Worm (Caenorhabditis elegans): ENCODE results near the gene fat-4.
A peak's percentile ranks its signal among the peaks of the same experiment; 100 is the strongest.
"Not testable (repeated sequence)": the region's sequence is repeated elsewhere in the genome, so short reads cannot be mapped to it uniquely, and the experiment has no call there.

fat-4 gene

DNA sequence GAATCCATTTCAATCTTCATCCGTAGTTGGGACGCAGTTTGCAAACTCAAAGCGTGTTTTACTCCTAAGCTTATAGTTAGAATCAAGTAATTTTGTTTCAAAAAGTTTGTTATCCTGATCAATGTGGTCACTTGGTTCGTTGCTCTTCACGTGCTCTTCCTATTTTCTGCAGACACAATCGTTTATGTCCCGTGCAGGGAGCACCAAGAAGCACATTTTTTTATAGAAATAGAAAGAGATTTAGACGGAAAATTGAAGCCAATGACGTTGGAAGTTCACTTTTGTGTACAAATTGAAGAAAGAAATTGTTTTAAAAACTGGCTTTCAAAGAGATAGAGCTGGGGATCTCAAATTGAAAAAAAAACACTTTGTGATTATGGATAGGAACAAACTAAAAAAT is 37.5 kb upstream of the fat-4 start:
- TF ChIP-seq ceh-24 (tag; optimal IDR thresholded peaks at IDR 0.05) = no peak
- TF ChIP-seq fax-1 (tag; optimal IDR thresholded peaks at IDR 0.05) = no peak
- TF ChIP-seq elt-4 (tag; optimal IDR thresholded peaks at IDR 0.05) = no peak
- no peak for TF ChIP-seq nfya-1 (tag; optimal IDR thresholded peaks at IDR 0.05)
- no peak for TF ChIP-seq nhr-11 (tag; optimal IDR thresholded peaks at IDR 0.05)
- TF ChIP-seq dve-1 (tag; optimal IDR thresholded peaks at IDR 0.05) = no peak
- no peak for TF ChIP-seq unc-55 (GFP tag; optimal IDR thresholded peaks at IDR 0.05)
- no peak for TF ChIP-seq ceh-34 (tag; optimal IDR thresholded peaks at IDR 0.05)
- TF ChIP-seq odd-2 (tag; optimal IDR thresholded peaks at IDR 0.05) = no peak
- no peak for TF ChIP-seq rnt-1 (tag; optimal IDR thresholded peaks at IDR 0.05)

DNA sequence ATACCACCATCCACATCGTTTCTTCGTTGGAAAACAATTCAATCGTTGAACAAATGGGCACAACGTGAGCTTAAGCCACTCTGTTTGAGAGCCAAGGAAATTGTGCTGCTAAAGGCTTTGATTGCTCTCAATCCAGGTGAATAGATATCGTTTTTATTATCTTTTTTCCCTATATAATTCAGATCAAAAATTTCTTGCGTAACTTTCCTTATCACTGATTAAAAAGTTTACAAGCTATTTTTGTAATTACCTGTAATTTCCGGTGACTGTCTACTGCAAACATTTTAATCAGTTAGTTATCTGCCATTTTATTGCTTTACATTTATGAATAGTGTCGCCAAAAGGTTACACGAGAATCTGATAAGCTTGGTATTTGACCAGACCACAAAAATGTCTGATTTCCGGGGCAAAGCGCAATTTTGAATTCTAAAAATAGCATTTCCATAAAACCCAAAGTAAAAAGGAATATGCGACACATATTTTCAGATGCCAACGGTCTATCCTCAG is 36.5 kb upstream of the fat-4 start:
- no peak for TF ChIP-seq pqm-1 (tag; optimal IDR thresholded peaks at IDR 0.05)
- TF ChIP-seq eyg-1 (tag; optimal IDR thresholded peaks at IDR 0.05) = no peak
- no peak for TF ChIP-seq C38D4.7 (GFP tag; optimal IDR thresholded peaks at IDR 0.05)
- no peak for TF ChIP-seq ceh-30 (tag; optimal IDR thresholded peaks at IDR 0.05)
- no peak for TF ChIP-seq pax-1 (tag; optimal IDR thresholded peaks at IDR 0.05)
- TF ChIP-seq unc-86 (tag; optimal IDR thresholded peaks at IDR 0.05) = no peak
- no peak for TF ChIP-seq madf-2 (tag; optimal IDR thresholded peaks at IDR 0.05)
- TF ChIP-seq unc-42 (tag; optimal IDR thresholded peaks at IDR 0.05) = no peak
- TF ChIP-seq ahr-1 (tag; optimal IDR thresholded peaks at IDR 0.05) = no peak
- no peak for TF ChIP-seq lim-6 (tag; optimal IDR thresholded peaks at IDR 0.05)
- TF ChIP-seq hlh-15 (tag; optimal IDR thresholded peaks at IDR 0.05) = no peak
- no peak for TF ChIP-seq ceh-9 (tag; optimal IDR thresholded peaks at IDR 0.05)
- TF ChIP-seq rnt-1 (tag; optimal IDR thresholded peaks at IDR 0.05) = no peak
- no peak for TF ChIP-seq pat-9 (tag; optimal IDR thresholded peaks at IDR 0.05)
- no peak for TF ChIP-seq ets-4 (tag; optimal IDR thresholded peaks at IDR 0.05)
- TF ChIP-seq hlh-30 (tag; optimal IDR thresholded peaks at IDR 0.05; ENCODE audit: insufficient read depth) = no peak
- no peak for TF ChIP-seq gmeb-2 (tag; optimal IDR thresholded peaks at IDR 0.05)
- TF ChIP-seq npax-4 (tag; optimal IDR thresholded peaks at IDR 0.05) = no peak
- TF ChIP-seq ceh-34 (tag; optimal IDR thresholded peaks at IDR 0.05) = no peak

DNA sequence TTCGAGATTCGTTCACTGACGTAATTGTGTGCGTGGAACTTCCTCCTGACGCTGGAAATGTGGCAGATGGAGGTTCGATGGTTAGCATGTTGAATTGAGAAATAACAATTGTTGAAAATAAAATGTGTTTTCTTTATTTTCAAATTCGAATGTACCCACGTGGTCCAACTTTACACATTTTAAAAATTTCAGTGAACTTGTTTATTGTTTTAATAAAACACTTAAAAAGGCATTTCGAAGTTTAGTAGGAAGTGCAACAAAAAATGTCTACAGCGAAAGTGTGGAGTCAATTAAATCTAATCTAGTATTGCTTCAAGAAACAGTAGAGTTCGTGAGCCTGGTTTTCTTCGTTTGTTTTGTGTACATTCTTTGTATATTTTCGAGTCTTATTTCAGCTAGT is 33.0 kb upstream of the fat-4 start, which contains the start of gene ssp-36:
ssp-36 (minus strand) TSS at position 101 of the 400 bp plus-strand sequence.
- TF ChIP-seq ceh-6 (GFP tag; optimal IDR thresholded peaks at IDR 0.05) (no peak), ets-4 (tag; optimal IDR thresholded peaks at IDR 0.05) (no peak), rnt-1 (tag; optimal IDR thresholded peaks at IDR 0.05) (no peak)

DNA sequence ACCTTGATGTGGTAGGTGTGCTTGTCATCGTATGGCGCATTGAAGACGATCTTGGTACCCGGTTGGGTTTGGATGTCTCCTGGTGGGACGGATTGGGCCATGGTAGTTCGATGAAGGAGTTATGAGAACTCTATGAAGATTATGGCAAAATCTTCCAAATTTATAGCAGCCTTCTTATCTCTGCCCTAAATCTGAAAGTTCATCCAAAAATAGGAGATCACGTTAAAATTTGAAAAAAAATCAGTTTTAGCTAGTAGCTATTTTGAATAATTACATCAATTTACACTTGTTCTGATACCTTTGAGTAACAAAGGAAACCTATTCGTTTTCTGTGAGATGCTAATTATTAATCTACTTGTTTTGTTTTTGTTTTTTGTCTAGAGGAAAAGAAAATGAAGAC is 32.2 kb upstream of the fat-4 start, which contains the start of gene msp-79:
msp-79 (minus strand) TSS at position 101 of the 400 bp plus-strand sequence.
- TF ChIP-seq sox-4, fkh-6, ceh-31 (tag; optimal IDR thresholded peaks at IDR 0.05): not testable (repeated sequence)

DNA sequence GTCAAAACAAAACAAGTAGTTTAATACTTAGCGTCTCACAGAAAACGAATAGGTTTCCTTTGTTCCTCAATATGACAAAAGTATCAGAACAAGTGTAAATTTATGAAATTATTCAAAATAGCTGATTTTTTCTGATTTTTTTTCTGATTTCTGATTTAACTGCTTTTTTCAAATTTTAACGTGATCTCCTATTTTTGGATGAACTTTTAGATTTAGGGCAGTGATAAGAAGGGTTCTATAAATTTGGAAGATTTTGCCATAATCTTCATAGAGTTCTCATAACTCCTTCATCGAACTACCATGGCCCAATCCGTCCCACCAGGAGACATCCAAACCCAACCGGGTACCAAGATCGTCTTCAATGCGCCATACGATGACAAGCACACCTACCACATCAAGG is 29.5 kb upstream of the fat-4 start, which contains the start of gene msp-78:
msp-78 (plus strand) TSS at position 301 of the 400 bp plus-strand sequence.
- not testable (repeated sequence) for TF ChIP-seq unc-42 (tag; optimal IDR thresholded peaks at IDR 0.05); K02D7.2 (tag; optimal IDR thresholded peaks at IDR 0.05); unc-55 (GFP tag; optimal IDR thresholded peaks at IDR 0.05)

DNA sequence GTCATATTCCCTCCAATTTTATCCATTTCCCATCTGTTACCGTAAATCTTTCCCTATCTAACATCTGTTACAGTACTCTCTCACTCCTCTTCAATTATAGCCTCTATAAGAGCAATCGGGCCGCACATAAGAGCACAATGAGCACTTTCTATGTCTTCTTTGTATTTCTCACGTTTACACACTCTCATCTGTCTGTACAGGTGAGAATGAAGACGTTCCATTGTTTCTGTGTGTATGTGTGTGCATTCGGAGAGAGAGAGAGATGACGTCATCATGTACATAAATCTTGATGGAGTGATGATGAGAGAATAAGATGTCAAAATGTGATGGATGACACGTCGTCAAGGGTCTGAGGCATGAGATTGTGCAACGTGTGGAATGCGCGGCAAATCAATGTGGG is 28.4 kb upstream of the fat-4 start:
- TF ChIP-seq unc-55 (GFP tag; optimal IDR thresholded peaks at IDR 0.05) (peak; percentile 98), ref-2 (tag; optimal IDR thresholded peaks at IDR 0.05) (peak; percentile 20), ceh-31 (tag; optimal IDR thresholded peaks at IDR 0.05) (peak; percentile 9), tbx-2 (tag; optimal IDR thresholded peaks at IDR 0.05) (peak; percentile 62), elt-2 (tag; optimal IDR thresholded peaks at IDR 0.05) (no peak)

Measured in whole organism, late embryonic.